Worm (Caenorhabditis elegans) whole organism, mixed stage, embryonic: Measurements from ENCODE around the gene ent-1.
A peak's percentile ranks its signal among the peaks of the same experiment; 100 is the strongest.

Experiments used
- M03D4.4 ChIP-seq: sonication (generic microtip); optimal IDR thresholded peaks from 2 replicates; lab custom pipeline; 2017; ENCODE audit warnings: mild to moderate bottlenecking, missing genetic modification characterization, missing compliant biosample characterization
- bed-3 ChIP-seq: fragments of 200-800 bp; sonication (Bioruptor generic); optimal IDR thresholded peaks from 3 replicates; lab custom pipeline; 2018; ENCODE audit warnings: mild to moderate bottlenecking, missing genetic modification characterization, moderate library complexity, missing compliant biosample characterization
- blmp-1 ChIP-seq: fragments of 150-350 bp; optimal IDR thresholded peaks from 2 replicates; lab custom pipeline; 2014; ENCODE audit warnings: missing biosample characterization, missing genetic modification characterization
- ceh-39 ChIP-seq: fragments of 150-350 bp; optimal IDR thresholded peaks from 2 replicates; lab custom pipeline; 2014; ENCODE audit warnings: missing biosample characterization, missing genetic modification characterization
- ceh-43 ChIP-seq: fragments of 200-800 bp; sonication (Bioruptor generic); optimal IDR thresholded peaks from 2 replicates; lab custom pipeline; 2018; ENCODE audit warnings: mild to moderate bottlenecking, missing genetic modification characterization, moderate library complexity, missing compliant biosample characterization
- ceh-83 ChIP-seq: fragments of 200-800 bp; sonication (Bioruptor generic); optimal IDR thresholded peaks from 2 replicates; lab custom pipeline; 2018; ENCODE audit warnings: mild to moderate bottlenecking, missing genetic modification characterization, missing compliant biosample characterization
- ces-1 ChIP-seq: fragments of 150-350 bp; optimal IDR thresholded peaks from 2 replicates; lab custom pipeline; 2014; ENCODE audit warnings: missing biosample characterization, missing genetic modification reagents, missing genetic modification characterization
- cnd-1 ChIP-seq: fragments of 200-800 bp; sonication (Bioruptor generic); optimal IDR thresholded peaks from 2 replicates; lab custom pipeline; 2018; ENCODE audit warnings: mild to moderate bottlenecking, missing genetic modification characterization, missing compliant biosample characterization
- drap-1 ChIP-seq: fragments of 200-800 bp; sonication (Bioruptor generic); optimal IDR thresholded peaks from 3 replicates; lab custom pipeline; 2018; ENCODE audit warnings: mild to moderate bottlenecking, missing genetic modification characterization, missing compliant biosample characterization
- elt-3 ChIP-seq: fragments of 150-350 bp; optimal IDR thresholded peaks from 2 replicates; lab custom pipeline; 2014; ENCODE audit warnings: missing biosample characterization, missing genetic modification characterization
- ham-2 ChIP-seq: fragments of 200-800 bp; sonication (Bioruptor generic); optimal IDR thresholded peaks from 2 replicates; lab custom pipeline; 2018; ENCODE audit warnings: mild to moderate bottlenecking, missing genetic modification characterization, missing compliant biosample characterization
- hlh-1 ChIP-seq: fragments of 150-350 bp; optimal IDR thresholded peaks from 2 replicates; lab custom pipeline; 2014; ENCODE audit warnings: missing biosample characterization, missing genetic modification reagents, missing genetic modification characterization
- lin-13 ChIP-seq: fragments of 150-350 bp; optimal IDR thresholded peaks from 2 replicates; lab custom pipeline; 2014; ENCODE audit warnings: missing biosample characterization, missing genetic modification characterization
- lin-32 ChIP-seq: fragments of 200-800 bp; sonication (Bioruptor generic); optimal IDR thresholded peaks from 2 replicates; lab custom pipeline; 2018; ENCODE audit warnings: mild to moderate bottlenecking, missing genetic modification characterization, missing compliant biosample characterization
- lsy-2 ChIP-seq: fragments of 150-350 bp; optimal IDR thresholded peaks from 2 replicates; lab custom pipeline; 2014; ENCODE audit warnings: missing biosample characterization, missing genetic modification characterization
- mep-1 ChIP-seq: fragments of 150-350 bp; optimal IDR thresholded peaks from 2 replicates; lab custom pipeline; 2017; ENCODE audit warnings: missing biosample characterization, missing genetic modification reagents, missing genetic modification characterization, inconsistent platforms
- mls-2 ChIP-seq: sonication (generic microtip); optimal IDR thresholded peaks from 2 replicates; lab custom pipeline; 2016; ENCODE audit warnings: mild to moderate bottlenecking, missing genetic modification characterization, moderate library complexity, missing compliant biosample characterization
- nhr-12 ChIP-seq: fragments of 150-350 bp; optimal IDR thresholded peaks from 2 replicates; lab custom pipeline; 2014; ENCODE audit warnings: missing biosample characterization, missing genetic modification characterization
- nhr-2 ChIP-seq: fragments of 150-350 bp; optimal IDR thresholded peaks from 2 replicates; lab custom pipeline; 2014; ENCODE audit warnings: missing biosample characterization, missing genetic modification characterization
- nhr-237 ChIP-seq: fragments of 150-350 bp; optimal IDR thresholded peaks from 2 replicates; lab custom pipeline; 2014; ENCODE audit warnings: missing biosample characterization, missing genetic modification characterization
- nhr-28 ChIP-seq: fragments of 150-350 bp; optimal IDR thresholded peaks from 2 replicates; lab custom pipeline; 2014; ENCODE audit warnings: missing biosample characterization, missing genetic modification characterization
- pha-4 ChIP-seq: fragments of 150-350 bp; optimal IDR thresholded peaks from 2 replicates; lab custom pipeline; 2018; ENCODE audit warnings: missing biosample characterization, missing genetic modification reagents, missing genetic modification characterization
- sem-2 ChIP-seq: fragments of 200-800 bp; sonication (Bioruptor generic); optimal IDR thresholded peaks from 2 replicates; lab custom pipeline; 2018; ENCODE audit warnings: mild to moderate bottlenecking, missing genetic modification characterization, missing compliant biosample characterization
- snpc-4 ChIP-seq: fragments of 150-350 bp; optimal IDR thresholded peaks from 2 replicates; lab custom pipeline; 2014; ENCODE audit warnings: missing biosample characterization, missing genetic modification characterization
- sptf-1 ChIP-seq: sonication (generic microtip); optimal IDR thresholded peaks from 2 replicates; lab custom pipeline; 2017; ENCODE audit warnings: mild to moderate bottlenecking, missing genetic modification characterization, moderate library complexity, missing compliant biosample characterization
- tbx-8 ChIP-seq: fragments of 200-800 bp; sonication (Bioruptor generic); optimal IDR thresholded peaks from 2 replicates; lab custom pipeline; 2018; ENCODE audit warnings: mild to moderate bottlenecking, missing genetic modification characterization, moderate library complexity, missing compliant biosample characterization
- unc-120 ChIP-seq: sonication (generic microtip); optimal IDR thresholded peaks from 2 replicates; lab custom pipeline; 2017; ENCODE audit warnings: missing genetic modification characterization, missing compliant biosample characterization; ENCODE audit not compliant: poor library complexity, severe bottlenecking
- unc-39 ChIP-seq: fragments of 150-350 bp; optimal IDR thresholded peaks from 2 replicates; lab custom pipeline; 2014; ENCODE audit warnings: missing biosample characterization, missing genetic modification characterization
- unc-62 ChIP-seq: fragments of 150-350 bp; optimal IDR thresholded peaks from 2 replicates; lab custom pipeline; 2014; ENCODE audit warnings: missing biosample characterization, missing genetic modification reagents, missing genetic modification characterization
- ztf-11 ChIP-seq: fragments of 150-350 bp; optimal IDR thresholded peaks from 2 replicates; lab custom pipeline; 2014; ENCODE audit warnings: missing biosample characterization, missing genetic modification characterization

ent-1 gene

DNA sequence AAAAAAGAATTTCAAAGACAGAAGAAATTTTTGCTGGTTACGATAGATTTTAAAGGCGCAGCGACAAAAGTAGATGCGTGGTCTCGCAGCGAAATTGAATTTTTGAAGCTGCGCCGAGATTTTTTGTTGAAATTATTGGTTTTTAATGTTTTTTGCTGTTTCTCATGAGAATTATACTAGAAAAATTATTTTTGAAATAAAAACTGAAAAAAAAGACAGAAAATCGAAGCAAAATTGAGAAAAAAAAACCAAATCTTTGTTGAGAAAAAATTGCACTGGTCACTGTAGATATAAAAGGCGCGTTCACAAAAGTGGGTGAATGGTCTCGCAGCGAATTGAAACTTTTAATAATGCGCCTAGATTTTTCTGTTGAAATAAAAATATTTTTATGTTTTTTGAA lies 40.4 kb upstream of the ent-1 start:
- no peak for TF ChIP-seq unc-62
- no peak for TF ChIP-seq ceh-43 (GFP tag; lab: Kevin White, UChicago)
- TF ChIP-seq ceh-83: no peak
- no peak for TF ChIP-seq hlh-1 (tag; lab: Kevin White, UChicago)
- TF ChIP-seq cnd-1 (tag; lab: Kevin White, UChicago): no peak
- TF ChIP-seq bed-3: no peak
- no peak for TF ChIP-seq nhr-2 (tag; lab: Kevin White, UChicago)
- TF ChIP-seq tbx-8 (GFP tag; lab: Kevin White, UChicago): no peak
- no peak for TF ChIP-seq nhr-237 (tag; lab: Kevin White, UChicago)
- TF ChIP-seq ceh-39 (tag; lab: Kevin White, UChicago): no peak
- TF ChIP-seq unc-39 (tag; lab: Kevin White, UChicago): no peak
- no peak for TF ChIP-seq ces-1 (GFP tag; lab: Kevin White, UChicago)
- no peak for TF ChIP-seq mls-2

DNA sequence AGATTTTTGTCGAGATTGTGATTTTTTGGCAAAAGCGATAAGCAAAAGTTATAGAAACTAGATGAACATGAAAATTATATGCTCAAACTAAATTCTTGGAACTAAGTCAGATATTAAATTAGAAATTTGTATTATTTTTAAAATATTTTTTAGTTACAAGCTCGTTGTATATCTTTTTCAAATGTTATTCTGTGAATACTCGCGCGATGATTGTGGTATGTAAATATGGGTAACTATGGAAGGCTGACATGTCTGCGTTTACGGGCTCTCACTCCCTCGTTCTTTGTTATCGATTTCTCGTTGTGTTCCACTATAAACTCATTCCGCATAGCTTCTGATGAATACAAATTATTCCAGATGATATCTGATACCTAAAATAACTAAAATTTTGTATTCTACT lies 38.9 kb upstream of the ent-1 start, which contains the start of gene ZK792.7:
Gene ZK792.7 (plus strand): TSS at position 301 of the 400 bp plus-strand sequence.
- peak; percentile 55 for TF ChIP-seq pha-4
- no peak for TF ChIP-seq tbx-8 (GFP tag; lab: Kevin White, UChicago)
- no peak for TF ChIP-seq lin-32 (GFP tag; lab: Kevin White, UChicago)
- peak; percentile 44 for TF ChIP-seq ces-1 (GFP tag; lab: Kevin White, UChicago)
- TF ChIP-seq nhr-12 (tag; lab: Kevin White, UChicago): no peak

DNA sequence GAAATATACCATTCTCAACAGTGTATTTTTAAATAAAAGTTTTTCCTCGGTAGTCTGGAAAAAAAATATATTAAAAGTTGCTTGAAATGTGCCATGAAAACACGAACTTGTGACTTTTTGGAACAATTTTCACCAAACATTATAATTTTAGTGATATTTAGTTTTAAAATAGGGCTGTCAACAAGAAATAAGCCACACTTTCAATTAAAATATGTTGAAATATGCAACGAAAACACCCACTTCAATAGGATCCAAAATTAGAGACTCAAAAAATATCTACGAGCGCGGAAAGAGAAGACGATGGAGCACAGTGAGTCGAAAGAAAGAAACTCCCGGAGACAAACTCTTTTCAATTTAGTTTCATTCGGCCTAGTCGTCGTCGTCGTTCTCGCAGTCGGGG lies 38.2 kb upstream of the ent-1 start, which contains the start of gene ZK792.12:
Gene ZK792.12 (plus strand): TSS at position 301 of the 400 bp plus-strand sequence.
- TF ChIP-seq snpc-4 (tag; lab: Kevin White, UChicago) (no peak), ham-2 (GFP tag; lab: Kevin White, UChicago) (no peak), nhr-28 (tag; lab: Kevin White, UChicago) (no peak), unc-62 (no peak), sptf-1 (tag; lab: Kevin White, UChicago) (no peak)
- TF ChIP-seq, all 35 proteins: peak for 0

DNA sequence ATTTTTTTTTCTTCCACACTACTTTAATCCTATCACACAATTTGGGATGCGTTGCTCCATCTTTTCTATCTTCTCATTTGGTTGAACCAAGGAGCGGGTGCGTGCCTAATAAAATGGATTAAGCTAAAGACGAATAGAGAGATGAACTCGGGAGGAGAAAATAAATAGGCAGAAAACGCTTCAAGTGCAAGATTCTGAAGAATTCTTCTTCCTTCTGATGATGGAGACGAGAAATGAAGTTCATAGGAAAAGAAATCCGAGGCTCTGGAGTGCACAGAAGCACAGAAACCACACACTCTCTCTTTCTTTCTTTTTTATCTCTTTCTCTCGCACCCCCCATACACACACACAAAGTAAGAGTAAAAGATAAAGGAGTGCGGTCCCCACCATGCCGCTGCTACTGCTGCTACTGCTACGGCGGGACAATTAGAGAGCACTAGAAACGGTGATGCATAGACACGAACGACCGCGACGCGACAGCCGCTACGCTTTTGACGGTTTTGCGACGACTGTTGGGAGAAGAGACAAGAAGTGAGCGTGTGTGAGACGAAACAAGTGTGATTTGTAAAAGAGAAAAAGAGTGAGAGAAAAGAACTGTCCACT lies 36.9 kb upstream of the ent-1 start:
- TF ChIP-seq ham-2 (GFP tag; lab: Kevin White, UChicago): peak; percentile 97
- TF ChIP-seq ceh-43 (GFP tag; lab: Kevin White, UChicago): peak; percentile 18
- TF ChIP-seq ceh-83: no peak
- TF ChIP-seq ceh-39 (tag; lab: Kevin White, UChicago): peak; percentile 46
- TF ChIP-seq blmp-1 (tag; lab: Kevin White, UChicago): peak; percentile 36
- TF ChIP-seq mls-2: peak; percentile 60
- peak; percentile 39 for TF ChIP-seq tbx-8 (GFP tag; lab: Kevin White, UChicago)
- peak; percentile 67 for TF ChIP-seq mep-1
- TF ChIP-seq ztf-11 (tag; lab: Kevin White, UChicago): no peak
- TF ChIP-seq hlh-1 (tag; lab: Kevin White, UChicago): peak; percentile 73
- peak; percentile 23 for TF ChIP-seq lsy-2 (tag; lab: Kevin White, UChicago)
- TF ChIP-seq pha-4: peak; percentile 49
- TF ChIP-seq M03D4.4 (tag; lab: Kevin White, UChicago): peak; percentile 64
- TF ChIP-seq drap-1 (GFP tag; lab: Kevin White, UChicago): peak; percentile 44
- peak; percentile 28 for TF ChIP-seq sptf-1 (tag; lab: Kevin White, UChicago)
- TF ChIP-seq unc-62: peak; percentile 81
- TF ChIP-seq unc-120 (tag; lab: Kevin White, UChicago): peak; percentile 88
- TF ChIP-seq nhr-237 (tag; lab: Kevin White, UChicago): peak; percentile 70
- TF ChIP-seq nhr-2 (tag; lab: Kevin White, UChicago): peak; percentile 1
- TF ChIP-seq ces-1 (GFP tag; lab: Kevin White, UChicago): peak; percentile 99
- TF ChIP-seq nhr-12 (tag; lab: Kevin White, UChicago): no peak
- peak; percentile 72 for TF ChIP-seq cnd-1 (tag; lab: Kevin White, UChicago)
- no peak for TF ChIP-seq elt-3 (tag; lab: Kevin White, UChicago)
- TF ChIP-seq lin-13 (tag; lab: Kevin White, UChicago): no peak

DNA sequence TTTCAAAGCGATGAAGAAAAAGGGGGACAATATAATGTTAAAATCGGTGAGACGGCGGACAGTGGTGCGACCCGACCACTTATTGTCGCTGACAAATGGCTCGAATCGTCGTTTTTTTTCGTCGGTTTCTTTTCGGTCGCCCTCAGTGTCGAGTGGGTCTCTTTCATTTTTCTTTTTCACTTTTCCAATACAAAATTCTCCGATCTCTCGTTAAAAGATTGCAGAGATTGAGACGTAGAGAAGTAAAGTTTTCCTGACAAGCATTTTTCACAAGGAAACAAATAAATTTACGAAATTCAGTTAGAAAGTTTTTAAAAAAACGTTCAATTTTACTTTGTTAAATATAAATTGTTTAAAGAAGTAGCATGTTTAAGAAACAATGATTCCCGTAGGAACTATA lies 36.3 kb upstream of the ent-1 start:
- TF ChIP-seq nhr-28 (tag; lab: Kevin White, UChicago) (no peak), sem-2 (no peak)
